Comparison of ENCODE assay signal across 1 fruit fly cellular context in genomic region chrX:12752196-12752595, dm6.
TF ChIP-seq lines count a peak whose summit lies in the region.

No protein-coding gene starts in this region.

TF ChIP-seq in whole organism, embryonic, 481 proteins besides CTCF, POLR2A, EP300 and RAD21 (continued from another document and continues in another):
- TF ChIP-seq CG14667 (GFP tag; IDR thresholded peaks at IDR 0.05; lab: Robert Waterston, UW), result peak; percentile 98
- TF ChIP-seq CG18476 (GFP tag; optimal IDR thresholded peaks at IDR 0.05; lab: Kevin White, UChicago), result peak; percentile 99
- peak; percentile 94 for TF ChIP-seq CG11560 (tag; IDR thresholded peaks at IDR 0.05; lab: Robert Waterston, UW)
- TF ChIP-seq Poxn (GFP tag; IDR thresholded peaks at IDR 0.05; lab: Robert Waterston, UW), result peak; percentile 90
- TF ChIP-seq maf-S (GFP tag; optimal IDR thresholded peaks at IDR 0.05; lab: Kevin White, UChicago), result peak; percentile 99
- TF ChIP-seq Sry-β (GFP tag; optimal IDR thresholded peaks at IDR 0.05; lab: Kevin White, UChicago), result peak; percentile 75
- TF ChIP-seq CG9797 (GFP tag; optimal IDR thresholded peaks at IDR 0.05; lab: Kevin White, UChicago), result peak; percentile 64
- TF ChIP-seq CG8944 (GFP tag; optimal IDR thresholded peaks at IDR 0.05; lab: Kevin White, UChicago), result peak; percentile 99
- peak; percentile 89 for TF ChIP-seq CG4328 (GFP tag; optimal IDR thresholded peaks at IDR 0.05; lab: Kevin White, UChicago)
- TF ChIP-seq CG12744 (GFP tag; optimal IDR thresholded peaks at IDR 0.05; lab: Kevin White, UChicago), result peak; percentile 99
- peak; percentile 96 for TF ChIP-seq CG6254 (GFP tag; optimal IDR thresholded peaks at IDR 0.05; lab: Kevin White, UChicago)
- peak; percentile 94 for TF ChIP-seq ash1 (GFP tag; optimal IDR thresholded peaks at IDR 0.05; lab: Kevin White, UChicago)
- peak; percentile 99 for TF ChIP-seq gcm2 (GFP tag; optimal IDR thresholded peaks at IDR 0.05; lab: Kevin White, UChicago)
- peak; percentile 100 for TF ChIP-seq slbo (GFP tag; IDR thresholded peaks at IDR 0.05; lab: Robert Waterston, UW)
- peak; percentile 99 for TF ChIP-seq CG4854 (GFP tag; optimal IDR thresholded peaks at IDR 0.05; lab: Kevin White, UChicago)
- peak; percentile 97 for TF ChIP-seq salm (tag; optimal IDR thresholded peaks at IDR 0.05; lab: Kevin White, UChicago)
- TF ChIP-seq Antp (GFP tag; optimal IDR thresholded peaks at IDR 0.05; lab: Kevin White, UChicago), result peak; percentile 99
- TF ChIP-seq hth (optimal IDR thresholded peaks at IDR 0.05; lab: Kevin White, UChicago), result no peak
- TF ChIP-seq CG32772 (GFP tag; IDR thresholded peaks at IDR 0.05; lab: Robert Waterston, UW), result peak; percentile 99
- TF ChIP-seq CG18011 (GFP tag; optimal IDR thresholded peaks at IDR 0.05; lab: Kevin White, UChicago), result peak; percentile 91
- TF ChIP-seq bowl (GFP tag; IDR thresholded peaks at IDR 0.05; lab: Robert Waterston, UW), result peak; percentile 95
- peak; percentile 100 for TF ChIP-seq CG18599 (GFP tag; optimal IDR thresholded peaks at IDR 0.05; lab: Kevin White, UChicago)
- peak; percentile 100 for TF ChIP-seq Dip3 (GFP tag; optimal IDR thresholded peaks at IDR 0.05; lab: Kevin White, UChicago)
- TF ChIP-seq CG14050 (GFP tag; IDR thresholded peaks at IDR 0.05; lab: Robert Waterston, UW), result peak; percentile 98
- peak; percentile 99 for TF ChIP-seq bab2 (GFP tag; optimal IDR thresholded peaks at IDR 0.05; lab: Kevin White, UChicago)
- peak; percentile 95 for TF ChIP-seq sug (tag; optimal IDR thresholded peaks at IDR 0.05; lab: Kevin White, UChicago)
- TF ChIP-seq lov (optimal IDR thresholded peaks at IDR 0.05; lab: Kevin White, UChicago), result no peak
- peak; percentile 99 for TF ChIP-seq lov (GFP tag; IDR thresholded peaks at IDR 0.05; lab: Robert Waterston, UW)
- peak; percentile 98 for TF ChIP-seq CG32767 (GFP tag; IDR thresholded peaks at IDR 0.05; lab: Robert Waterston, UW)
- no peak for TF ChIP-seq sna (GFP tag; IDR thresholded peaks at IDR 0.05; lab: Robert Waterston, UW; ENCODE audit: partially characterized antibody)
- peak; percentile 99 for TF ChIP-seq bcd (GFP tag; optimal IDR thresholded peaks at IDR 0.05; lab: Kevin White, UChicago)
- peak; percentile 99 for TF ChIP-seq CG9817 (tag; optimal IDR thresholded peaks at IDR 0.05; lab: Kevin White, UChicago)
- TF ChIP-seq CG1602 (GFP tag; optimal IDR thresholded peaks at IDR 0.05; lab: Kevin White, UChicago), result peak; percentile 99
- TF ChIP-seq CG2678 (tag; optimal IDR thresholded peaks at IDR 0.05; lab: Kevin White, UChicago), result peak; percentile 98
- TF ChIP-seq Six4 (GFP tag; optimal IDR thresholded peaks at IDR 0.05; lab: Kevin White, UChicago), result peak; percentile 99
- TF ChIP-seq CG3838 (GFP tag; optimal IDR thresholded peaks at IDR 0.05; lab: Kevin White, UChicago), result peak; percentile 98
- TF ChIP-seq lilli (GFP tag; optimal IDR thresholded peaks at IDR 0.05; lab: Kevin White, UChicago), result peak; percentile 98
- peak; percentile 98 for TF ChIP-seq CG8290 (GFP tag; optimal IDR thresholded peaks at IDR 0.05; lab: Kevin White, UChicago)
- peak; percentile 84 to 98 for TF ChIP-seq CG8290 (tag; optimal IDR thresholded peaks at IDR 0.05; lab: Kevin White, UChicago)
- peak; percentile 99 for TF ChIP-seq H15 (GFP tag; IDR thresholded peaks at IDR 0.05; lab: Robert Waterston, UW)
- no peak for TF ChIP-seq CG13287 (GFP tag; IDR thresholded peaks at IDR 0.05; lab: Robert Waterston, UW; ENCODE audit: partially characterized antibody)
- peak; percentile 70 for TF ChIP-seq sima (GFP tag; optimal IDR thresholded peaks at IDR 0.05; lab: Kevin White, UChicago)
- TF ChIP-seq Bteb2 (GFP tag; optimal IDR thresholded peaks at IDR 0.05; lab: Kevin White, UChicago), result peak; percentile 99
- TF ChIP-seq CG12071 (GFP tag; optimal IDR thresholded peaks at IDR 0.05; lab: Kevin White, UChicago), result peak; percentile 99
- peak; percentile 52 for TF ChIP-seq Dref (GFP tag; IDR thresholded peaks at IDR 0.05; lab: Robert Waterston, UW)
- peak; percentile 93 for TF ChIP-seq sqz (GFP tag; optimal IDR thresholded peaks at IDR 0.05; lab: Kevin White, UChicago)
- peak; percentile 99 for TF ChIP-seq CG10209 (GFP tag; optimal IDR thresholded peaks at IDR 0.05; lab: Kevin White, UChicago)
- peak; percentile 91 for TF ChIP-seq exex (tag; optimal IDR thresholded peaks at IDR 0.05; lab: Kevin White, UChicago)
- peak; percentile 92 for TF ChIP-seq CG7271 (tag; optimal IDR thresholded peaks at IDR 0.05; lab: Kevin White, UChicago)
- peak; percentile 98 for TF ChIP-seq CG13424 (tag; optimal IDR thresholded peaks at IDR 0.05; lab: Kevin White, UChicago)
- peak; percentile 90 for TF ChIP-seq fd64A (GFP tag; optimal IDR thresholded peaks at IDR 0.05; lab: Kevin White, UChicago)
- TF ChIP-seq ewg (GFP tag; optimal IDR thresholded peaks at IDR 0.05; lab: Kevin White, UChicago), result peak; percentile 96
- TF ChIP-seq CG6689 (GFP tag; IDR thresholded peaks at IDR 0.05; lab: Robert Waterston, UW), result peak; percentile 99
- peak; percentile 99 for TF ChIP-seq esg (GFP tag; conservative IDR thresholded peaks at IDR 0.05; lab: Robert Waterston, UW)
- peak; percentile 99 for TF ChIP-seq CG12659 (GFP tag; optimal IDR thresholded peaks at IDR 0.05; lab: Kevin White, UChicago)
- peak; percentile 95 for TF ChIP-seq CkIIα-i1 (GFP tag; IDR thresholded peaks at IDR 0.05; lab: Robert Waterston, UW)
- TF ChIP-seq CG7556 (GFP tag; optimal IDR thresholded peaks at IDR 0.05; lab: Kevin White, UChicago), result peak; percentile 99
- TF ChIP-seq fru (optimal IDR thresholded peaks at IDR 0.05; lab: Kevin White, UChicago), result no peak
- TF ChIP-seq amos (GFP tag; IDR thresholded peaks at IDR 0.05; lab: Robert Waterston, UW; ENCODE audit: partially characterized antibody), result no peak
- peak; percentile 84 for TF ChIP-seq Nf-YC (tag; optimal IDR thresholded peaks at IDR 0.05; lab: Kevin White, UChicago)
- TF ChIP-seq Dip2 (GFP tag; IDR thresholded peaks at IDR 0.05; lab: Robert Waterston, UW), result peak; percentile 72
- TF ChIP-seq Camta (GFP tag; optimal IDR thresholded peaks at IDR 0.05; lab: Kevin White, UChicago), result peak; percentile 99
- TF ChIP-seq CG11723 (GFP tag; optimal IDR thresholded peaks at IDR 0.05; lab: Kevin White, UChicago), result peak; percentile 99
- TF ChIP-seq vfl (GFP tag; optimal IDR thresholded peaks at IDR 0.05; lab: Kevin White, UChicago), result peak; percentile 99
- TF ChIP-seq btn (GFP tag; optimal IDR thresholded peaks at IDR 0.05; lab: Kevin White, UChicago), result peak; percentile 98
- TF ChIP-seq trem (tag; optimal IDR thresholded peaks at IDR 0.05; lab: Kevin White, UChicago), result peak; percentile 96
- TF ChIP-seq NFAT (GFP tag; IDR thresholded peaks at IDR 0.05; lab: Robert Waterston, UW), result peak; percentile 99
- peak; percentile 94 for TF ChIP-seq ssp (GFP tag; IDR thresholded peaks at IDR 0.05; lab: Robert Waterston, UW)
- peak; percentile 100 for TF ChIP-seq Xrp1 (GFP tag; IDR thresholded peaks at IDR 0.05; lab: Robert Waterston, UW)
- peak; percentile 98 for TF ChIP-seq jing (GFP tag; optimal IDR thresholded peaks at IDR 0.05; lab: Kevin White, UChicago)
- TF ChIP-seq CG17359 (tag; optimal IDR thresholded peaks at IDR 0.05; lab: Kevin White, UChicago), result peak; percentile 99
- TF ChIP-seq Side (GFP tag; optimal IDR thresholded peaks at IDR 0.05; lab: Kevin White, UChicago), result peak; percentile 99
- TF ChIP-seq CG14441 (GFP tag; IDR thresholded peaks at IDR 0.05; lab: Robert Waterston, UW), result peak; percentile 99
- peak; percentile 86 for TF ChIP-seq z (GFP tag; IDR thresholded peaks at IDR 0.05; lab: Robert Waterston, UW)
- peak; percentile 99 for TF ChIP-seq CG14014 (GFP tag; IDR thresholded peaks at IDR 0.05; lab: Robert Waterston, UW)
- no peak for TF ChIP-seq Hr39 (optimal IDR thresholded peaks at IDR 0.05; lab: Kevin White, UChicago)
- TF ChIP-seq Ada2b (GFP tag; IDR thresholded peaks at IDR 0.05; lab: Robert Waterston, UW), result peak; percentile 99
- TF ChIP-seq stwl (tag; optimal IDR thresholded peaks at IDR 0.05; lab: Kevin White, UChicago), result peak; percentile 82
- peak; percentile 99 for TF ChIP-seq jumu (GFP tag; optimal IDR thresholded peaks at IDR 0.05; lab: Kevin White, UChicago)
- TF ChIP-seq CG15011 (GFP tag; optimal IDR thresholded peaks at IDR 0.05; lab: Kevin White, UChicago), result peak; percentile 99
- TF ChIP-seq CG13775 (GFP tag; optimal IDR thresholded peaks at IDR 0.05; lab: Kevin White, UChicago), result peak; percentile 99
- TF ChIP-seq YL-1 (GFP tag; optimal IDR thresholded peaks at IDR 0.05; lab: Kevin White, UChicago), result peak; percentile 95
- TF ChIP-seq ken (GFP tag; IDR thresholded peaks at IDR 0.05; lab: Robert Waterston, UW), result peak; percentile 99
- peak; percentile 97 for TF ChIP-seq CG34376 (GFP tag; optimal IDR thresholded peaks at IDR 0.05; lab: Kevin White, UChicago)
- peak; percentile 99 for TF ChIP-seq CG11456 (GFP tag; IDR thresholded peaks at IDR 0.05; lab: Robert Waterston, UW)
- TF ChIP-seq grau (tag; optimal IDR thresholded peaks at IDR 0.05; lab: Kevin White, UChicago), result peak; percentile 99
- peak; percentile 83 for TF ChIP-seq mirr (GFP tag; optimal IDR thresholded peaks at IDR 0.05; lab: Kevin White, UChicago)
- TF ChIP-seq pum (GFP tag; optimal IDR thresholded peaks at IDR 0.05; lab: Kevin White, UChicago), result peak; percentile 99
- TF ChIP-seq CG10543 (GFP tag; optimal IDR thresholded peaks at IDR 0.05; lab: Kevin White, UChicago), result peak; percentile 94
- TF ChIP-seq CG8359 (GFP tag; optimal IDR thresholded peaks at IDR 0.05; lab: Kevin White, UChicago; ENCODE audit: borderline replicate concordance), result peak; percentile 86
- peak; percentile 98 for TF ChIP-seq jigr1 (GFP tag; IDR thresholded peaks at IDR 0.05; lab: Robert Waterston, UW)
- peak; percentile 98 for TF ChIP-seq Blimp-1 (GFP tag; optimal IDR thresholded peaks at IDR 0.05; lab: Kevin White, UChicago)
- peak; percentile 99 for TF ChIP-seq shn (GFP tag; optimal IDR thresholded peaks at IDR 0.05; lab: Kevin White, UChicago)
- TF ChIP-seq Jarid2 (GFP tag; optimal IDR thresholded peaks at IDR 0.05; lab: Kevin White, UChicago), result peak; percentile 92
- peak; percentile 95 for TF ChIP-seq twi (tag; optimal IDR thresholded peaks at IDR 0.05; lab: Kevin White, UChicago)
- peak; percentile 96 for TF ChIP-seq odd (GFP tag; optimal IDR thresholded peaks at IDR 0.05; lab: Kevin White, UChicago)
- peak; percentile 99 for TF ChIP-seq CG17829 (tag; optimal IDR thresholded peaks at IDR 0.05; lab: Kevin White, UChicago)
- peak; percentile 99 for TF ChIP-seq Taf1 (GFP tag; IDR thresholded peaks at IDR 0.05; lab: Robert Waterston, UW)
- peak; percentile 99 for TF ChIP-seq CG8765 (GFP tag; IDR thresholded peaks at IDR 0.05; lab: Robert Waterston, UW)
- peak; percentile 97 for TF ChIP-seq CG5953 (GFP tag; IDR thresholded peaks at IDR 0.05; lab: Robert Waterston, UW)
- peak; percentile 99 for TF ChIP-seq tin (GFP tag; optimal IDR thresholded peaks at IDR 0.05; lab: Kevin White, UChicago)
- peak; percentile 98 for TF ChIP-seq stc (GFP tag; IDR thresholded peaks at IDR 0.05; lab: Robert Waterston, UW)
- TF ChIP-seq crol (GFP tag; IDR thresholded peaks at IDR 0.05; lab: Robert Waterston, UW), result peak; percentile 69; the same call in 1 of the 2 replicates
- 0 out of 2 replicates have a peak, but pooled peaks have one; percentile 66 for TF ChIP-seq CG4360 (GFP tag; IDR thresholded peaks at IDR 0.05; lab: Robert Waterston, UW)
- peak; percentile 98 for TF ChIP-seq sim (GFP tag; IDR thresholded peaks at IDR 0.05; lab: Robert Waterston, UW)
- TF ChIP-seq E2f2 (GFP tag; IDR thresholded peaks at IDR 0.05; lab: Robert Waterston, UW), result peak; percentile 71
- TF ChIP-seq C15 (GFP tag; IDR thresholded peaks at IDR 0.05; lab: Robert Waterston, UW), result peak; percentile 99
- TF ChIP-seq prd (optimal IDR thresholded peaks at IDR 0.05; lab: Kevin White, UChicago), result no peak
- peak; percentile 100 for TF ChIP-seq prd (GFP tag; IDR thresholded peaks at IDR 0.05; lab: Robert Waterston, UW)
- peak; percentile 98 for TF ChIP-seq gsb (GFP tag; IDR thresholded peaks at IDR 0.05; lab: Robert Waterston, UW)
- peak; percentile 91 for TF ChIP-seq en (GFP tag; optimal IDR thresholded peaks at IDR 0.05; lab: Kevin White, UChicago)
- peak; percentile 94 for TF ChIP-seq CG14965 (GFP tag; optimal IDR thresholded peaks at IDR 0.05; lab: Kevin White, UChicago; ENCODE audit: borderline replicate concordance)
- no peak for TF ChIP-seq br (optimal IDR thresholded peaks at IDR 0.05; lab: Kevin White, UChicago)
- TF ChIP-seq PHDP (tag; optimal IDR thresholded peaks at IDR 0.05; lab: Kevin White, UChicago), result peak; percentile 99
- peak; percentile 99 for TF ChIP-seq CG9727 (GFP tag; optimal IDR thresholded peaks at IDR 0.05; lab: Kevin White, UChicago)
- TF ChIP-seq dmrt11E (tag; optimal IDR thresholded peaks at IDR 0.05; lab: Kevin White, UChicago), result peak; percentile 99
- TF ChIP-seq CG7357 (GFP tag; IDR thresholded peaks at IDR 0.05; lab: Robert Waterston, UW), result peak; percentile 96
- TF ChIP-seq CG18619 (GFP tag; optimal IDR thresholded peaks at IDR 0.05; lab: Kevin White, UChicago), result peak; percentile 99
- TF ChIP-seq emc (GFP tag; optimal IDR thresholded peaks at IDR 0.05; lab: Kevin White, UChicago), result peak; percentile 99
- TF ChIP-seq CG1233 (GFP tag; optimal IDR thresholded peaks at IDR 0.05; lab: Kevin White, UChicago), result peak; percentile 88
- peak; percentile 96 for TF ChIP-seq D19B (GFP tag; optimal IDR thresholded peaks at IDR 0.05; lab: Kevin White, UChicago)
- TF ChIP-seq CG4282 (GFP tag; optimal IDR thresholded peaks at IDR 0.05; lab: Kevin White, UChicago), result peak; percentile 98
- TF ChIP-seq Gsc (GFP tag; IDR thresholded peaks at IDR 0.05; lab: Robert Waterston, UW), result peak; percentile 98
- TF ChIP-seq gcm (GFP tag; optimal IDR thresholded peaks at IDR 0.05; lab: Kevin White, UChicago), result peak; percentile 98
- TF ChIP-seq CG15601 (tag; optimal IDR thresholded peaks at IDR 0.05; lab: Kevin White, UChicago), result peak; percentile 73
- TF ChIP-seq Bgb (GFP tag; IDR thresholded peaks at IDR 0.05; lab: Robert Waterston, UW; ENCODE audit: partially characterized antibody), result 0 out of 2 replicates have a peak, but pooled peaks have one; percentile 6
- TF ChIP-seq CG34422 (GFP tag; IDR thresholded peaks at IDR 0.05; lab: Robert Waterston, UW), result peak; percentile 99
- TF ChIP-seq repo (GFP tag; optimal IDR thresholded peaks at IDR 0.05; lab: Kevin White, UChicago), result peak; percentile 99
- peak; percentile 98 for TF ChIP-seq CG2889 (GFP tag; IDR thresholded peaks at IDR 0.05; lab: Robert Waterston, UW)
- peak; percentile 99 for TF ChIP-seq tgo (GFP tag; IDR thresholded peaks at IDR 0.05; lab: Robert Waterston, UW)
- peak; percentile 96 for TF ChIP-seq CG10274 (GFP tag; optimal IDR thresholded peaks at IDR 0.05; lab: Kevin White, UChicago)
- TF ChIP-seq gce (GFP tag; IDR thresholded peaks at IDR 0.05; lab: Robert Waterston, UW), result peak; percentile 98
